Worm (Caenorhabditis elegans): ENCODE data around the gene srx-22.

DNA sequence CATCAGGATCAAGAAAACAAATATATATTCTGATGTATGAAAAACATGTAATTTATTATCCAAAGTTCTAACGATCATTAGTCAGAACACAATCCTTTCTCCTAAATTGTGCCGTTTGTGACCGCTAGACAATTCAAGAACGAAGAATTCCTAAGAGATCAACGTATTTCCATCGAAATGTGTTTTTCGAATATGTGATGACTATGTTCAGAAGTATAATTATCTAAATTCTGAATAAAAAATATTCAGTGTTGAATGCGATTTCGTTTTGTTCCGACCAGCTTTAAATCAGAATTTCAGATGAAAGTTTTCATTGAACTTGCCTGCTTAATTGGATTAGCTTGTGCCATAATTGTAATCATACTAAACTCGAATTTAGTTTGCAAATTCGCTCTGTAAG lies 22.5 kb downstream of the srx-22 start, which contains the start of gene srbc-37:
- TF ChIP-seq lin-14 (GFP tag; optimal IDR thresholded peaks at IDR 0.05) (no peak), snu-23 (GFP tag; optimal IDR thresholded peaks at IDR 0.05) (no peak), aly-2 (tag; optimal IDR thresholded peaks at IDR 0.05) (no peak), snpc-4 (tag; optimal IDR thresholded peaks at IDR 0.05) (no peak), sup-37 (GFP tag; optimal IDR thresholded peaks at IDR 0.05) (no peak), mdl-1 (tag; optimal IDR thresholded peaks at IDR 0.05) (no peak), nhr-28 (tag; optimal IDR thresholded peaks at IDR 0.05) (no peak), ama-1 (optimal IDR thresholded peaks at IDR 0.05) (no peak), lin-39 (tag; optimal IDR thresholded peaks at IDR 0.05) (no peak), skn-1 (tag; optimal IDR thresholded peaks at IDR 0.05) (no peak), nhr-11 (tag; optimal IDR thresholded peaks at IDR 0.05) (no peak), unc-62 (GFP tag; optimal IDR thresholded peaks at IDR 0.05) (no peak), egl-27 (tag; optimal IDR thresholded peaks at IDR 0.05) (no peak), unc-130 (tag; optimal IDR thresholded peaks at IDR 0.05) (no peak)

All from whole organism, L1 larva.